Fruit fly (Drosophila melanogaster) whole organism, wandering third instar larva: Measurements from ENCODE around the gene osp.

ENCODE experiments used
- Dfd ChIP-seq: fragments of >200 bp; optimal IDR thresholded peaks from 2 replicates; lab custom pipeline; 2017; ENCODE audit warnings: missing biosample characterization, missing genetic modification characterization
- br ChIP-seq: fragments of 200-800 bp; sonication (Bioruptor generic); optimal IDR thresholded peaks from 2 replicates; lab custom pipeline; 2016; ENCODE audit warnings: missing biosample characterization, missing genetic modification characterization
- dmrt93B ChIP-seq: fragments of 200-800 bp; sonication (Bioruptor generic); optimal IDR thresholded peaks from 2 replicates; lab custom pipeline; 2018; ENCODE audit warnings: missing biosample characterization, mild to moderate bottlenecking, missing genetic modification characterization
- pan ChIP-seq: fragments of >200 bp; optimal IDR thresholded peaks from 2 replicates; lab custom pipeline; 2017

dm6 chr2L:14630988-14631723 is 58.0 kb downstream of the osp start:
- no peak for TF ChIP-seq pan (lab: Kevin White, UChicago)
- no peak for TF ChIP-seq br (GFP tag; lab: Kevin White, UChicago)
- TF ChIP-seq dmrt93B (GFP tag; lab: Kevin White, UChicago), result no peak
- no peak for TF ChIP-seq Dfd
